Worm (Caenorhabditis elegans) whole organism, early embryonic: ENCODE results near the gene ZK1248.20.

Source experiments
- F13C5.2 ChIP-seq: sonication (generic microtip); optimal IDR thresholded peaks from 2 replicates; lab custom pipeline; 2017; ENCODE audit warnings: mild to moderate bottlenecking, missing genetic modification characterization, inconsistent platforms, missing compliant biosample characterization
- aly-1 ChIP-seq: sonication (generic microtip); optimal IDR thresholded peaks from 2 replicates; lab custom pipeline; 2016; ENCODE audit warnings: missing genetic modification characterization, missing compliant biosample characterization
- ama-1 ChIP-seq: fragments of 150-350 bp; optimal IDR thresholded peaks from 2 replicates; lab custom pipeline; 2014
- ets-7 ChIP-seq: sonication (generic microtip); optimal IDR thresholded peaks from 2 replicates; lab custom pipeline; 2016; ENCODE audit warnings: missing genotype, missing genetic modification characterization, missing compliant biosample characterization
- flt-1 ChIP-seq: fragments of 200-800 bp; sonication (Bioruptor generic); IDR thresholded peaks from 2 replicates; pipeline ENCODE4 v1.3.6; 2022; ENCODE audit warnings: missing genetic modification characterization, missing compliant biosample characterization
- pes-1 ChIP-seq: fragments of 200-800 bp; sonication (Bioruptor generic); IDR thresholded peaks from 2 replicates; pipeline ENCODE4 v1.3.6; 2022; ENCODE audit warnings: missing genetic modification reagents, missing genetic modification characterization, missing compliant biosample characterization
- sea-1 ChIP-seq: fragments of 200-800 bp; sonication (Bioruptor generic); conservative IDR thresholded peaks from 2 replicates; pipeline ENCODE4 v1.3.6; 2022; ENCODE audit warnings: missing genetic modification characterization, missing compliant biosample characterization

ce11 chrII:5853261-5853660 is 36.8 kb downstream of the ZK1248.20 start:
- TF ChIP-seq ama-1 (no peak), ets-7 (tag; lab: Kevin White, UChicago) (no peak), pes-1 (GFP tag; lab: Robert Waterston, UW) (no peak), sea-1 (no peak), aly-1 (tag; lab: Kevin White, UChicago) (no peak), F13C5.2 (tag; lab: Kevin White, UChicago) (no peak), flt-1 (GFP tag; lab: Robert Waterston, UW) (no peak)
